Worm (Caenorhabditis elegans) whole organism, mixed stage, embryonic: Measurements from ENCODE around the gene str-175.

Source experiments
- elt-1 ChIP-seq: sonication (generic microtip); optimal IDR thresholded peaks from 2 replicates; lab custom pipeline; 2017; ENCODE audit warnings: missing genetic modification characterization, mild to moderate bottlenecking, missing compliant biosample characterization, antibody characterized with exemption, moderate library complexity, borderline replicate concordance; ENCODE audit not compliant: insufficient read depth
- elt-3 ChIP-seq: fragments of 150-350 bp; optimal IDR thresholded peaks from 2 replicates; lab custom pipeline; 2014; ENCODE audit warnings: missing biosample characterization, missing genetic modification characterization
- lsy-2 ChIP-seq: fragments of 150-350 bp; optimal IDR thresholded peaks from 2 replicates; lab custom pipeline; 2014; ENCODE audit warnings: missing biosample characterization, missing genetic modification characterization
- snpc-4 ChIP-seq: fragments of 150-350 bp; optimal IDR thresholded peaks from 2 replicates; lab custom pipeline; 2014; ENCODE audit warnings: missing biosample characterization, missing genetic modification characterization
- unc-62 ChIP-seq: fragments of 150-350 bp; optimal IDR thresholded peaks from 2 replicates; lab custom pipeline; 2014; ENCODE audit warnings: missing biosample characterization, missing genetic modification reagents, missing genetic modification characterization
- ztf-11 ChIP-seq: fragments of 150-350 bp; optimal IDR thresholded peaks from 2 replicates; lab custom pipeline; 2014; ENCODE audit warnings: missing biosample characterization, missing genetic modification characterization

DNA sequence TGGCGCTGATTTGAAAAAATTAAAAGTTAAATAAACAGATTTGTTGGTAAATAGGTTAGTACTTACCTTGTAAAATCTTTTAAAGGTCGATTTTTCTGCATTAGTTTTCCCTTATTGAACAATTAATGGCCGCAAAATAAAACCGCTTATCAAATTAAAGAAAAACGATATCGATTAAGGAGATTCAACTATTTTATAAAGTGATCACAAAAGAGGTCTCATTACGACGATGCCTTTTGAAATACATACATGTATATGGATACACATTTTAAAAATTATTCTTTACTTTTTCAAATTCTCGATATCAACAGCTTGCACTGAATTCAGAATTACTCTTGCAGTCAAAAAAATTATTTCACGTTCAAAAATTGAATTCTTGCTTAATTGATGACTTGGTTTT lies 11.9 kb downstream of the str-175 start, which contains the start of gene Y17G9A.3:
- TF ChIP-seq ztf-11 (tag; lab: Kevin White, UChicago) (no peak), unc-62 (GFP tag; lab: Kevin White, UChicago) (no peak), elt-3 (tag; lab: Kevin White, UChicago) (no peak), snpc-4 (tag; lab: Kevin White, UChicago) (no peak), lsy-2 (tag; lab: Kevin White, UChicago) (no peak), elt-1 (tag; lab: Kevin White, UChicago) (no peak)
